Fruit fly (Drosophila melanogaster) whole organism, pupa: ENCODE results near the gene Mocs2B.

ENCODE experiments used
- CG13204 ChIP-seq: fragments of 200-800 bp; sonication (Bioruptor generic); optimal IDR thresholded peaks from 2 replicates; lab custom pipeline; 2018; ENCODE audit warnings: missing biosample characterization, mild to moderate bottlenecking, missing genetic modification characterization, moderate library complexity
- CG9948 ChIP-seq: fragments of 200-800 bp; sonication (Bioruptor generic); optimal IDR thresholded peaks from 2 replicates; lab custom pipeline; 2018; ENCODE audit warnings: missing biosample characterization, mild to moderate bottlenecking, missing genetic modification characterization, moderate library complexity
- EcR ChIP-seq: fragments of 200-800 bp; sonication (Bioruptor generic); optimal IDR thresholded peaks from 3 replicates; lab custom pipeline; 2019; ENCODE audit warnings: missing biosample characterization, missing genetic modification characterization, mild to moderate bottlenecking, moderate library complexity, missing genetic modification reagents
- Pif1A ChIP-seq: fragments of 200-800 bp; sonication (Bioruptor generic); optimal IDR thresholded peaks from 3 replicates; lab custom pipeline; 2016; ENCODE audit warnings: missing biosample characterization, missing genetic modification characterization
- Snoo ChIP-seq: fragments of 200-800 bp; sonication (Bioruptor generic); optimal IDR thresholded peaks from 3 replicates; lab custom pipeline; 2017; ENCODE audit warnings: missing biosample characterization, mild to moderate bottlenecking, missing genetic modification characterization, inconsistent platforms
- rn ChIP-seq: fragments of 200-800 bp; sonication (Bioruptor generic); IDR thresholded peaks from 2 replicates; pipeline ENCODE4 v1.3.6; 2022; ENCODE audit warnings: missing biosample characterization, missing genetic modification characterization

- TF ChIP-seq Snoo (tag; lab: Kevin White, UChicago) = no peak
- TF ChIP-seq CG13204 (GFP tag; lab: Kevin White, UChicago) = no peak
- no peak for TF ChIP-seq CG9948
- no peak for TF ChIP-seq EcR (GFP tag; lab: Kevin White, UChicago)
- TF ChIP-seq Pif1A = no peak
- TF ChIP-seq rn = no peak
Measured at dm6 chr3R:25168259-25168972, 41.3 kb upstream of the Mocs2B start.
